Worm (Caenorhabditis elegans): Measurements from ENCODE around the gene cyp-13A3.

ce11 chrII:9827852-9828251 lies 34.8 kb upstream of the cyp-13A3 start, which contains the start of gene eyg-1:
- TF ChIP-seq C38D4.7 (GFP tag; optimal IDR thresholded peaks at IDR 0.05) (no peak), unc-55 (GFP tag; optimal IDR thresholded peaks at IDR 0.05) (no peak), rnt-1 (tag; optimal IDR thresholded peaks at IDR 0.05) (no peak), fkh-10 (GFP tag; optimal IDR thresholded peaks at IDR 0.05) (no peak), nhr-11 (tag; optimal IDR thresholded peaks at IDR 0.05) (no peak), ceh-2 (tag; optimal IDR thresholded peaks at IDR 0.05) (no peak), pqm-1 (tag; optimal IDR thresholded peaks at IDR 0.05) (no peak), elt-2 (tag; optimal IDR thresholded peaks at IDR 0.05) (no peak), ceh-34 (tag; optimal IDR thresholded peaks at IDR 0.05) (no peak), ama-1 (optimal IDR thresholded peaks at IDR 0.05) (no peak)
